Fruit fly (Drosophila melanogaster): ENCODE measurements around the gene CG10077.

DNA sequence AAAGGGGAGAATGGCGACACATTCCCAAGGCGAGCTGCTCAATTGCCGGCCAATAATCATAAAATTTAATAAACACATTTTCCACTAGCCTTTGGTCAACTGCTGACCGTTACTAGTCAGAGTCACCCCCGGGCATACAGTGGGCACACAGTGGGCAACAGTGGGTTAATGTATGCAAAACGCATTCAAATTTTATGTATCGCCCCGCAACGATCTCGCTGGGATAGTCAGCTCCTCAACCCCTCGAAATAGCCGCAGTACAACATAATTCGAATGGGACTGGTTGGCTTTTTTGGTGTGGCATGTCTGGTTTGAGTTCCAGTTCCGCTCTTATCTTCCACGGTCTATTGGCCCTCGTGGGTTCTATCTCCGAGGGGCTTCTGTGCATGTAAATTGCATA is 36.5 kb downstream of the CG10077 start:
- TF ChIP-seq ey (GFP tag; optimal IDR thresholded peaks at IDR 0.05) (no peak), CG32264 (GFP tag; optimal IDR thresholded peaks at IDR 0.05) (no peak), Dfd (GFP tag; optimal IDR thresholded peaks at IDR 0.05) (no peak), HLH106 (tag; optimal IDR thresholded peaks at IDR 0.05) (no peak), CG9705 (GFP tag; optimal IDR thresholded peaks at IDR 0.05) (no peak), Dif (GFP tag; optimal IDR thresholded peaks at IDR 0.05; ENCODE audit: partially characterized antibody) (no peak), fru (GFP tag; optimal IDR thresholded peaks at IDR 0.05) (no peak), usp (GFP tag; optimal IDR thresholded peaks at IDR 0.05) (no peak), dsf (GFP tag; optimal IDR thresholded peaks at IDR 0.05; ENCODE audit: borderline replicate concordance) (no peak)

Data from whole organism, wandering third instar larva.